Worm (Caenorhabditis elegans): ENCODE data around the gene F01D5.6.

DNA sequence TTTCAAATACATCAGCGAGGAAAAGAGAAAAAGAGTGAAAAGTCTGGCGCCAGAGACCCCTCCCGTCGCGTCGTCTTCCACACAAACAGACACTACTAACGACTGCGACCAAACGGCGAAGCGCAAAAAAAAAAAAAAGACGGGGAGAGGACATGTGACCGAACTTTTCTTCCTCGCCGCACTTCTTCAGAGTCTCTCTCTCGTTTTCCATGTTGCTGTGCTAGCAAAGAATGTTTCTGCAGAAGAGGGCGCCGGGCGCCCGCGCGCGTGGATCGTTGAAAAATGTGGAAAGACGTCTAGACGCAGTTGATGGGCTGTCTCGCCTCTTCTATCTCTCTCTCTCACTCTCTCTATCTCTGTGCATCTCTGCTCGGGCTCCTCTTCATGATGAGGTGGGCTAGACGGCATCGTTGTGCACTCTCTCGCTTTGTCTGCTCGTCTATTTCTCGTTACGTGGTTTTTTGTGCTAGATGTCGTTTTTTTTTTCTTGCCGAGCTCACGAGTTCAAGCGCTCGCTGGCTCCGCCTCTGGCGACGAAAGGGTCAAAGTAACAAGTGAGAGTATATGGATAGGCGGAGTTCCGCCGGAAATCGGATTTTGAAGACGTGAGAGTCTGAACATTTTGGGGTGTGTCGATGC, 34.0 kb downstream of the F01D5.6 start:
- TF ChIP-seq ztf-23 (GFP tag; IDR thresholded peaks at IDR 0.05): no peak
- no peak for TF ChIP-seq ref-1 (GFP tag; conservative IDR thresholded peaks at IDR 0.05)
- no peak for TF ChIP-seq ztf-29 (GFP tag; IDR thresholded peaks at IDR 0.05)

Measured in whole organism, midembryonic.